Worm (Caenorhabditis elegans) whole organism, midembryonic: Measurements from ENCODE around the gene srt-17.

Experiments
- flt-1 ChIP-seq: fragments of 200-800 bp; sonication (Bioruptor generic); IDR thresholded peaks from 2 replicates; pipeline ENCODE4 v1.3.6; 2022; ENCODE audit warnings: missing genetic modification characterization, missing compliant biosample characterization
- ref-1 ChIP-seq: fragments of 200-800 bp; sonication (Bioruptor generic); conservative IDR thresholded peaks from 2 replicates; pipeline ENCODE4 v1.3.6; 2022; ENCODE audit warnings: missing genetic modification reagents, missing genetic modification characterization, missing compliant biosample characterization

DNA sequence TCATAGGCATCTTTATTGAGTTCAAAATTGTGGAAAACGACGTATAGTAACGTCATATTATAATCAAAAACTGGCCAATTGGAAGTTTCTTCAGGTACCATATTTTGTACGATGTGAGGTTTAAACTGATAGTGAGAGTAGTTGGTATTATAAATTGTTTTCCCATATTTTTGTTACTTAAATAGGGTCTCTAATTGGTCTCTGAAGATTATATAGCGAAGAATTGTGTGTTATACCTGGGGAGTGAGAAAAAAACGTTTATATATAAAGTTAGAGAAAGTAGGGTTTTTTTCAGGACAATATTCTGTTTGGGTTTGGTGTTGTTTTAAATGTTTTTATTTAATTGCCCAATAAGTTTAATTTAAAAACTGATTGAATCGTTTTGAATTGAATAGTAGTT lies at the start of gene srt-17:
- TF ChIP-seq flt-1 (GFP tag; lab: Robert Waterston, UW) (no peak), ref-1 (GFP tag; lab: Robert Waterston, UW) (no peak)
